Worm (Caenorhabditis elegans): ENCODE results near the gene C17B7.3.

ce11 chrV:3299437-3299836, 43.2 kb upstream of the C17B7.3 start:
- TF ChIP-seq sem-4 (tag; optimal IDR thresholded peaks at IDR 0.05) (no peak), elt-1 (tag; optimal IDR thresholded peaks at IDR 0.05) (no peak), elt-3 (tag; optimal IDR thresholded peaks at IDR 0.05) (no peak), lin-11 (tag; optimal IDR thresholded peaks at IDR 0.05) (no peak), sma-9 (GFP tag; optimal IDR thresholded peaks at IDR 0.05) (no peak), sma-9 (tag; optimal IDR thresholded peaks at IDR 0.05) (no peak), aly-2 (tag; optimal IDR thresholded peaks at IDR 0.05) (no peak), ceh-82 (tag; optimal IDR thresholded peaks at IDR 0.05) (no peak), zag-1 (tag; optimal IDR thresholded peaks at IDR 0.05) (no peak), unc-62 (GFP tag; optimal IDR thresholded peaks at IDR 0.05) (no peak), unc-55 (GFP tag; optimal IDR thresholded peaks at IDR 0.05) (no peak)

All from whole organism, L2 larva.